Worm (Caenorhabditis elegans) whole organism, L2 larva: ENCODE measurements around the gene cbd-1.

Experiments used
- F13H6.1 ChIP-seq: sonication (generic microtip); optimal IDR thresholded peaks from 2 replicates; lab custom pipeline; 2016; ENCODE audit warnings: missing genetic modification characterization, missing compliant biosample characterization
- aly-2 ChIP-seq: fragments of 150-350 bp; optimal IDR thresholded peaks from 2 replicates; lab custom pipeline; 2014; ENCODE audit warnings: missing biosample characterization, missing genetic modification characterization
- ama-1 ChIP-seq: fragments of 150-350 bp; optimal IDR thresholded peaks from 2 replicates; lab custom pipeline; 2018; ENCODE audit warnings: inconsistent platforms
- crh-2 ChIP-seq: sonication (generic microtip); optimal IDR thresholded peaks from 2 replicates; lab custom pipeline; 2017; ENCODE audit warnings: missing biosample characterization, missing genetic modification characterization
- elt-1 ChIP-seq: fragments of 150-350 bp; optimal IDR thresholded peaks from 2 replicates; lab custom pipeline; 2014; ENCODE audit warnings: missing biosample characterization, missing genetic modification characterization
- fos-1 ChIP-seq: fragments of 150-350 bp; optimal IDR thresholded peaks from 2 replicates; lab custom pipeline; 2014; ENCODE audit warnings: missing biosample characterization, missing genetic modification characterization
- gmeb-1 ChIP-seq: fragments of 150-350 bp; optimal IDR thresholded peaks from 2 replicates; lab custom pipeline; 2014; ENCODE audit warnings: missing biosample characterization, missing genetic modification characterization
- lsy-2 ChIP-seq, 2 experiments: fragments of 150-350 bp in 1 of 2; sonication (generic microtip) in 1 of 2; optimal IDR thresholded peaks; 2 replicates each; lab custom pipeline; 2014 to 2017; ENCODE audit warnings: missing biosample characterization in 2 of 2, missing genetic modification characterization in 2 of 2
- mab-5 ChIP-seq: fragments of 150-350 bp; optimal IDR thresholded peaks from 2 replicates; lab custom pipeline; 2014; ENCODE audit warnings: missing biosample characterization, missing genetic modification characterization
- mdl-1 ChIP-seq, 2 experiments: fragments of 150-350 bp in 1 of 2; sonication (generic microtip) in 1 of 2; optimal IDR thresholded peaks; 2 replicates each; lab custom pipeline; 2017; ENCODE audit warnings: missing biosample characterization in 2 of 2, missing genetic modification characterization in 2 of 2
- nhr-21 ChIP-seq: fragments of 150-350 bp; optimal IDR thresholded peaks from 2 replicates; lab custom pipeline; 2014; ENCODE audit warnings: missing biosample characterization, missing genetic modification characterization
- nhr-237 ChIP-seq: fragments of 150-350 bp; optimal IDR thresholded peaks from 2 replicates; lab custom pipeline; 2014; ENCODE audit warnings: missing biosample characterization, missing genetic modification characterization

- TF ChIP-seq gmeb-1 (tag; lab: Kevin White, UChicago) (no peak), ama-1 (lab: Kevin White, UChicago) (no peak), elt-1 (tag; lab: Kevin White, UChicago) (no peak), mab-5 (tag; lab: Kevin White, UChicago) (no peak), crh-2 (tag; lab: Kevin White, UChicago) (no peak), F13H6.1 (tag; lab: Kevin White, UChicago) (no peak), fos-1 (no peak), lsy-2 (tag; optimal IDR thresholded peaks at IDR 0.05; lab: Kevin White, UChicago) (no peak), nhr-21 (tag; lab: Kevin White, UChicago) (no peak), aly-2 (tag; lab: Kevin White, UChicago) (no peak), mdl-1 (tag; optimal IDR thresholded peaks at IDR 0.05; lab: Kevin White, UChicago) (no peak), nhr-237 (tag; lab: Kevin White, UChicago) (no peak)
These were observed 52.0 kb downstream of the cbd-1 start, which contains the start of gene F22B3.8 for ce11 chrIV:11424830-11425229.
